Worm (Caenorhabditis elegans) whole organism, early embryonic: ENCODE measurements around the gene K09G1.1.
"Not testable (repeated sequence)": the region's sequence is repeated elsewhere in the genome, so short reads cannot be mapped to it uniquely, and the experiment has no call there.

Experiments
- B0310.2 ChIP-seq: sonication (generic microtip); optimal IDR thresholded peaks from 2 replicates; lab custom pipeline; 2016; ENCODE audit warnings: mild to moderate bottlenecking, missing genetic modification characterization, missing compliant biosample characterization
- F13C5.2 ChIP-seq: sonication (generic microtip); optimal IDR thresholded peaks from 2 replicates; lab custom pipeline; 2017; ENCODE audit warnings: mild to moderate bottlenecking, missing genetic modification characterization, inconsistent platforms, missing compliant biosample characterization
- ama-1 ChIP-seq: fragments of 150-350 bp; optimal IDR thresholded peaks from 2 replicates; lab custom pipeline; 2014
- ceh-36 ChIP-seq: sonication (generic microtip); optimal IDR thresholded peaks from 2 replicates; lab custom pipeline; 2016; ENCODE audit warnings: missing genetic modification characterization, inconsistent platforms, missing compliant biosample characterization
- ets-7 ChIP-seq: sonication (generic microtip); optimal IDR thresholded peaks from 2 replicates; lab custom pipeline; 2016; ENCODE audit warnings: missing genotype, missing genetic modification characterization, missing compliant biosample characterization
- hmbx-1 ChIP-seq: sonication (generic microtip); optimal IDR thresholded peaks from 2 replicates; lab custom pipeline; 2016; ENCODE audit warnings: mild to moderate bottlenecking, missing genetic modification characterization, missing compliant biosample characterization
- hmg-4 ChIP-seq: fragments of 200-800 bp; sonication (Bioruptor generic); optimal IDR thresholded peaks from 2 replicates; lab custom pipeline; 2018; ENCODE audit warnings: mild to moderate bottlenecking, missing genetic modification characterization, missing compliant biosample characterization
- hnd-1 ChIP-seq: sonication (generic microtip); optimal IDR thresholded peaks from 2 replicates; lab custom pipeline; 2016; ENCODE audit warnings: missing genetic modification characterization, missing compliant biosample characterization
- sea-1 ChIP-seq: fragments of 200-800 bp; sonication (Bioruptor generic); conservative IDR thresholded peaks from 2 replicates; pipeline ENCODE4 v1.3.6; 2022; ENCODE audit warnings: missing genetic modification characterization, missing compliant biosample characterization
- tbx-37 ChIP-seq: fragments of 200-800 bp; sonication (Bioruptor generic); conservative IDR thresholded peaks from 2 replicates; pipeline ENCODE4 v1.3.6; 2022; ENCODE audit warnings: missing genetic modification reagents, missing genetic modification characterization, missing compliant biosample characterization
- tra-4 ChIP-seq: sonication (generic microtip); optimal IDR thresholded peaks from 2 replicates; lab custom pipeline; 2017; ENCODE audit warnings: missing genetic modification characterization, missing compliant biosample characterization

- not testable (repeated sequence) for TF ChIP-seq hnd-1 (tag; lab: Kevin White, UChicago); hmbx-1 (tag; lab: Kevin White, UChicago); ama-1 (lab: Kevin White, UChicago); hmg-4 (GFP tag; lab: Kevin White, UChicago); ets-7 (tag; lab: Kevin White, UChicago); sea-1 (GFP tag; lab: Robert Waterston, UW); tra-4 (tag; lab: Kevin White, UChicago); B0310.2 (tag; lab: Kevin White, UChicago); ceh-36; F13C5.2 (tag; lab: Kevin White, UChicago); tbx-37 (GFP tag; lab: Robert Waterston, UW)
Observed at ce11 chrV:9603488-9603887, 20.1 kb downstream of the K09G1.1 start.
